Worm (Caenorhabditis elegans): ENCODE data around the gene T08G3.11.

ce11 chrV:16459377-16459776 lies 19.8 kb downstream of the T08G3.11 start:
- TF ChIP-seq tbx-2 (tag; optimal IDR thresholded peaks at IDR 0.05) (no peak), nhr-76 (tag; optimal IDR thresholded peaks at IDR 0.05) (no peak)
